Fruit fly (Drosophila melanogaster) whole organism, embryonic: ENCODE measurements around the gene Ankrd49.

ENCODE experiments used
- CG11456 ChIP-seq: fragments of 200-800 bp; sonication (Bioruptor generic); IDR thresholded peaks from 3 replicates; pipeline ENCODE4 v1.3.6; 2022; ENCODE audit warnings: missing biosample characterization, missing genetic modification characterization
- CG12299 ChIP-seq: fragments of 200-800 bp; sonication (Bioruptor generic); optimal IDR thresholded peaks from 2 replicates; lab custom pipeline; 2018; ENCODE audit warnings: missing biosample characterization, mild to moderate bottlenecking, missing genetic modification characterization
- CG7786 ChIP-seq: fragments of 200-800 bp; sonication (Bioruptor generic); optimal IDR thresholded peaks from 2 replicates; lab custom pipeline; 2016; ENCODE audit warnings: missing biosample characterization, missing genetic modification characterization
- Dfd ChIP-seq, 2 experiments: fragments of >200 bp; optimal IDR thresholded peaks; 2 replicates each; lab custom pipeline; 2017; ENCODE audit warnings: missing biosample characterization in 2 of 2, missing genetic modification characterization in 2 of 2
- ERR ChIP-seq: fragments of 200-800 bp; sonication (Bioruptor generic); optimal IDR thresholded peaks from 2 replicates; lab custom pipeline; 2016; ENCODE audit warnings: missing biosample characterization, missing genetic modification characterization
- HLH4C ChIP-seq: fragments of 200-800 bp; sonication (Bioruptor generic); IDR thresholded peaks from 3 replicates; pipeline ENCODE4 v1.3.6; 2022; ENCODE audit warnings: missing biosample characterization, missing genetic modification characterization; ENCODE audit not compliant: partially characterized antibody
- Ravus ChIP-seq: fragments of 200-800 bp; sonication (Bioruptor generic); IDR thresholded peaks from 2 replicates; pipeline ENCODE4 v1.3.6; 2022; ENCODE audit warnings: missing biosample characterization, missing genetic modification characterization
- cwo ChIP-seq: fragments of 200-800 bp; sonication (Bioruptor generic); optimal IDR thresholded peaks from 3 replicates; lab custom pipeline; 2017; ENCODE audit warnings: missing biosample characterization, missing genetic modification characterization, mild to moderate bottlenecking, moderate library complexity, missing genetic modification reagents
- unpg ChIP-seq: fragments of 200-800 bp; sonication (Bioruptor generic); optimal IDR thresholded peaks from 3 replicates; lab custom pipeline; 2018; ENCODE audit warnings: missing biosample characterization, mild to moderate bottlenecking, missing genetic modification characterization, moderate library complexity
- wek ChIP-seq: fragments of 200-800 bp; sonication (Bioruptor generic); optimal IDR thresholded peaks from 3 replicates; lab custom pipeline; 2018; ENCODE audit warnings: missing biosample characterization, mild to moderate bottlenecking, missing genetic modification characterization, moderate library complexity

dm6 chr2L:15016031-15016430 is 8.8 kb upstream of the Ankrd49 start, which contains the start of gene GABA-B-R1:
- TF ChIP-seq cwo (no peak), CG11456 (GFP tag; lab: Robert Waterston, UW) (no peak), Ravus (GFP tag; lab: Robert Waterston, UW) (no peak), CG7786 (GFP tag; lab: Kevin White, UChicago) (no peak), ERR (GFP tag; lab: Kevin White, UChicago) (no peak), Dfd (GFP tag; optimal IDR thresholded peaks at IDR 0.05; lab: Kevin White, UChicago) (no peak), HLH4C (GFP tag; lab: Robert Waterston, UW) (no peak), CG12299 (tag; lab: Kevin White, UChicago) (no peak), wek (GFP tag; lab: Kevin White, UChicago) (no peak), unpg (GFP tag; lab: Kevin White, UChicago) (no peak)
